Fruit fly (Drosophila melanogaster): ENCODE measurements around the gene CG3902.

DNA sequence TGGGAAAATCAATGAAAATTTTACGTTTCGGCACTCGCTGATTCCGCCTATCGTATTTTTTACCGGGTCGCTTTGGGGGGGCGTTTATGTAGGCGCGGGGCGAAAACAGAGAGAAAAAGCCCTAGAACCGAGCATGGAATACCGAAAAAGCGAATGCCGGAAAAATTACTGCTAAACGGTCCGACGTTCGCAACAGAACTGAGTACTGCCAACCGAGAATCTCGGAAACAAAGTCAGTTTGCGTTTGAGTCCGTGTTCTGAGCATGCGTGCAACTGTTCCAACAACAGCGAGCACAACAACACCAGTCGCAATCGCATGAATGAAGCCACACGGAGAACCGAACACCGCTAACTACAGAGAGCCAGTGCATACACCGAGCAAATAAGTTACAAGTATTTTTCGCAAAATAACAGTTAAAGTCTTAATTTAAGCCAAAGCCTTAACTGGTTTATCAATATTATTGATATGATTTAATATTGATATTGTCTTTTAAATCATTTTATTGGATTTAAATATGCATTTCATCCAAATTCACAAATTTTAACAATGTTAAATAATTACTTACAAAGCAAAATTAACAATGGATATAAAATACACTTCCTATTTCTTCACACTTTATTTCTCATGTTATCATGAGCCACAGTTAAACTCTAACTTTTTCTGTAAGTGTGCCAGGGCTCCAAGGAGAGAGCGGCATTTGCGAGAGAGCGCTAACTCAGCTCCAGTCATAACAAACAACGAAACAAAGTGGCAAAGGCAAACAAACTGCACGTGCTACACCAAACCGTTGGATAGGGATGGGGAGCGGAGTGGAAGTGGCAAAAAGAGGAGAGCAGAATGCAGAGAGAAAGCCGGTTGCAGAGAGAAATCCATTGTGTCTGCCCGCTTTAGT, 7.6 kb downstream of the CG3902 start, which contains the start of gene CG3961:
- TF ChIP-seq h (optimal IDR thresholded peaks at IDR 0.05) (no peak), insv (optimal IDR thresholded peaks at IDR 0.05) (no peak), Myc (optimal IDR thresholded peaks at IDR 0.05) (no peak), ttk (optimal IDR thresholded peaks at IDR 0.05) (no peak), psq (optimal IDR thresholded peaks at IDR 0.05) (no peak), Sin3A (optimal IDR thresholded peaks at IDR 0.05) (no peak)

All from Kc167 (cell line).